Fruit fly (Drosophila melanogaster) whole organism, embryonic: ENCODE data around the gene Kap3.
A peak's percentile ranks its signal among the peaks of the same experiment; 100 is the strongest.

ENCODE experiments used
- ATbp ChIP-seq: fragments of 200-800 bp; sonication (Bioruptor generic); optimal IDR thresholded peaks from 2 replicates; lab custom pipeline; 2017; ENCODE audit warnings: missing biosample characterization, mild to moderate bottlenecking, missing genetic modification characterization, missing genetic modification reagents
- CG11085 ChIP-seq: fragments of 200-800 bp; sonication (Bioruptor generic); IDR thresholded peaks from 2 replicates; pipeline ENCODE4 v1.3.6; 2022; ENCODE audit warnings: missing biosample characterization, missing genetic modification characterization
- CG11093 ChIP-seq: fragments of 200-800 bp; sonication (Bioruptor generic); IDR thresholded peaks from 3 replicates; pipeline ENCODE4 v1.3.6; 2022; ENCODE audit warnings: missing biosample characterization, missing genetic modification characterization
- CG13775 ChIP-seq: fragments of 200-800 bp; sonication (Bioruptor generic); optimal IDR thresholded peaks from 3 replicates; lab custom pipeline; 2017; ENCODE audit warnings: missing biosample characterization, mild to moderate bottlenecking, missing genetic modification characterization
- CG15601 ChIP-seq: fragments of 200-800 bp; sonication (Bioruptor generic); optimal IDR thresholded peaks from 3 replicates; lab custom pipeline; 2019; ENCODE audit warnings: missing biosample characterization, mild to moderate bottlenecking, missing genetic modification characterization, moderate library complexity
- CG17612 ChIP-seq: fragments of 200-800 bp; sonication (Bioruptor generic); IDR thresholded peaks from 2 replicates; pipeline ENCODE4 v1.3.6; 2022; ENCODE audit warnings: missing biosample characterization, missing genetic modification characterization
- CG30403 ChIP-seq: fragments of 200-800 bp; sonication (Bioruptor generic); optimal IDR thresholded peaks from 3 replicates; lab custom pipeline; 2016; ENCODE audit warnings: missing biosample characterization, missing genetic modification characterization
- CG32532 ChIP-seq: fragments of 200-800 bp; sonication (Bioruptor generic); IDR thresholded peaks from 2 replicates; pipeline ENCODE4 v1.3.6; 2022; ENCODE audit warnings: missing biosample characterization, missing genetic modification characterization
- CG4424 ChIP-seq: fragments of 200-800 bp; sonication (Bioruptor generic); optimal IDR thresholded peaks from 3 replicates; lab custom pipeline; 2016; ENCODE audit warnings: missing biosample characterization, missing genetic modification characterization
- CG4854 ChIP-seq: fragments of 200-800 bp; sonication (Bioruptor generic); optimal IDR thresholded peaks from 2 replicates; lab custom pipeline; 2016; ENCODE audit warnings: missing biosample characterization, missing genetic modification characterization, inconsistent platforms
- CG7556 ChIP-seq: fragments of 200-800 bp; sonication (Bioruptor generic); optimal IDR thresholded peaks from 2 replicates; lab custom pipeline; 2017; ENCODE audit warnings: missing biosample characterization, mild to moderate bottlenecking, missing genetic modification characterization
- CrebB ChIP-seq: fragments of 200-800 bp; sonication (Bioruptor generic); optimal IDR thresholded peaks from 3 replicates; lab custom pipeline; 2018; ENCODE audit warnings: missing biosample characterization, mild to moderate bottlenecking, missing genetic modification characterization
- Dad ChIP-seq: fragments of 200-800 bp; sonication (Bioruptor generic); optimal IDR thresholded peaks from 3 replicates; lab custom pipeline; 2016; ENCODE audit warnings: missing biosample characterization, missing genetic modification characterization
- Doc3 ChIP-seq: fragments of 200-800 bp; sonication (Bioruptor generic); IDR thresholded peaks from 3 replicates; pipeline ENCODE4 v1.3.6; 2022; ENCODE audit warnings: missing biosample characterization, missing genetic modification characterization; ENCODE audit not compliant: partially characterized antibody
- Elba2 ChIP-seq: fragments of 200-800 bp; sonication (Bioruptor generic); optimal IDR thresholded peaks from 3 replicates; lab custom pipeline; 2016; ENCODE audit warnings: missing biosample characterization, missing genetic modification characterization
- Hey ChIP-seq: fragments of 200-800 bp; sonication (Bioruptor generic); optimal IDR thresholded peaks from 3 replicates; lab custom pipeline; 2018; ENCODE audit warnings: missing biosample characterization, mild to moderate bottlenecking, missing genetic modification characterization
- NFAT ChIP-seq: fragments of 200-800 bp; sonication (Bioruptor generic); IDR thresholded peaks from 2 replicates; pipeline ENCODE4 v1.3.6; 2022; ENCODE audit warnings: missing biosample characterization, missing genetic modification characterization
- Side ChIP-seq: fragments of 200-800 bp; sonication (Bioruptor generic); optimal IDR thresholded peaks from 2 replicates; lab custom pipeline; 2016; ENCODE audit warnings: missing biosample characterization, missing genetic modification characterization
- Sin3A ChIP-seq: fragments of >200 bp; optimal IDR thresholded peaks from 2 replicates; lab custom pipeline; 2018
- Sox102F ChIP-seq: fragments of 200-800 bp; sonication (Bioruptor generic); optimal IDR thresholded peaks from 2 replicates; lab custom pipeline; 2018; ENCODE audit warnings: missing biosample characterization, mild to moderate bottlenecking, missing genetic modification characterization, moderate library complexity
- Ssrp ChIP-seq: fragments of 200-800 bp; sonication (Bioruptor generic); optimal IDR thresholded peaks from 2 replicates; lab custom pipeline; 2018; ENCODE audit warnings: missing biosample characterization, mild to moderate bottlenecking, missing genetic modification characterization, moderate library complexity
- Taf1 ChIP-seq: fragments of 200-800 bp; sonication (Bioruptor generic); IDR thresholded peaks from 2 replicates; pipeline ENCODE4 v1.3.6; 2022; ENCODE audit warnings: missing biosample characterization, missing genetic modification characterization
- ase ChIP-seq: fragments of 200-800 bp; sonication (Bioruptor generic); IDR thresholded peaks from 3 replicates; pipeline ENCODE4 v1.3.6; 2022; ENCODE audit warnings: missing biosample characterization, missing genetic modification characterization
- ash1 ChIP-seq: fragments of 200-800 bp; sonication (Bioruptor generic); optimal IDR thresholded peaks from 2 replicates; lab custom pipeline; 2018; ENCODE audit warnings: missing biosample characterization, mild to moderate bottlenecking, missing genetic modification characterization
- bab2 ChIP-seq: fragments of 200-800 bp; sonication (Bioruptor generic); optimal IDR thresholded peaks from 2 replicates; lab custom pipeline; 2016; ENCODE audit warnings: missing biosample characterization, missing genetic modification characterization
- br ChIP-seq: fragments of >200 bp; optimal IDR thresholded peaks from 2 replicates; lab custom pipeline; 2017
- corto ChIP-seq: fragments of 200-800 bp; sonication (Bioruptor generic); optimal IDR thresholded peaks from 2 replicates; lab custom pipeline; 2016; ENCODE audit warnings: missing biosample characterization, mild to moderate bottlenecking, missing genetic modification characterization, moderate library complexity
- dimm ChIP-seq: fragments of 200-800 bp; sonication (Bioruptor generic); IDR thresholded peaks from 2 replicates; pipeline ENCODE4 v1.3.6; 2022; ENCODE audit warnings: missing biosample characterization, missing genetic modification characterization
- dm ChIP-seq: fragments of 200-800 bp; sonication (Bioruptor generic); optimal IDR thresholded peaks from 3 replicates; lab custom pipeline; 2016; ENCODE audit warnings: missing biosample characterization, missing genetic modification characterization
- ems ChIP-seq: fragments of 200-800 bp; sonication (Bioruptor generic); optimal IDR thresholded peaks from 3 replicates; lab custom pipeline; 2016; ENCODE audit warnings: missing biosample characterization, missing genetic modification characterization
- gro ChIP-seq: fragments of 200-800 bp; sonication (Bioruptor generic); optimal IDR thresholded peaks from 2 replicates; lab custom pipeline; 2016; ENCODE audit warnings: missing biosample characterization, missing genetic modification characterization
- h ChIP-seq: fragments of >200 bp; optimal IDR thresholded peaks from 2 replicates; lab custom pipeline; 2017
- hkb ChIP-seq, 2 experiments: fragments of 200-800 bp in 1 of 2; fragments of >200 bp in 1 of 2; sonication (Bioruptor generic) in 1 of 2; IDR thresholded peaks in 1 of 2; optimal IDR thresholded peaks in 1 of 2; 2 replicates each; pipeline versions ENCODE4 v1.3.6 to Lab custom; 2017 to 2022; ENCODE audit warnings: missing biosample characterization in 1 of 2, missing genetic modification characterization in 1 of 2
- klu ChIP-seq: fragments of 200-800 bp; sonication (Bioruptor generic); IDR thresholded peaks from 2 replicates; pipeline ENCODE4 v1.3.6; 2022; ENCODE audit warnings: missing biosample characterization, missing genetic modification characterization
- kni ChIP-seq: fragments of 200-800 bp; sonication (Bioruptor generic); optimal IDR thresholded peaks from 3 replicates; lab custom pipeline; 2017; ENCODE audit warnings: mild to moderate bottlenecking, missing biosample characterization, missing genetic modification reagents, missing genetic modification characterization
- lbe ChIP-seq: fragments of 200-800 bp; sonication (Bioruptor generic); optimal IDR thresholded peaks from 2 replicates; lab custom pipeline; 2016; ENCODE audit warnings: missing biosample characterization, mild to moderate bottlenecking, missing genetic modification characterization
- lmd ChIP-seq: fragments of 200-800 bp; sonication (Bioruptor generic); IDR thresholded peaks from 2 replicates; pipeline ENCODE4 v1.3.6; 2022; ENCODE audit warnings: missing biosample characterization, missing genetic modification characterization
- nerfin-1 ChIP-seq: fragments of 200-800 bp; sonication (Bioruptor generic); optimal IDR thresholded peaks from 3 replicates; lab custom pipeline; 2019; ENCODE audit warnings: missing biosample characterization, mild to moderate bottlenecking, missing genetic modification characterization, moderate library complexity
- pan ChIP-seq, 4 experiments: fragments of >200 bp in 3 of 4; fragments of 200-800 bp in 1 of 4; sonication (Bioruptor generic) in 1 of 4; optimal IDR thresholded peaks in 3 of 4; IDR thresholded peaks in 1 of 4; 2 replicates each; pipeline versions ENCODE4 v1.3.6 to Lab custom; 2017 to 2022; ENCODE audit warnings: missing biosample characterization in 2 of 4, missing genetic modification characterization in 2 of 4, mixed read lengths in 1 of 4
- pfk ChIP-seq: fragments of 200-800 bp; sonication (Bioruptor generic); optimal IDR thresholded peaks from 2 replicates; lab custom pipeline; 2018; ENCODE audit warnings: missing biosample characterization, mild to moderate bottlenecking, missing genetic modification characterization, moderate library complexity
- pum ChIP-seq: fragments of 200-800 bp; sonication (Bioruptor generic); optimal IDR thresholded peaks from 2 replicates; lab custom pipeline; 2016; ENCODE audit warnings: missing biosample characterization, missing genetic modification characterization
- row ChIP-seq: fragments of 200-800 bp; sonication (Bioruptor generic); IDR thresholded peaks from 3 replicates; pipeline ENCODE4 v1.3.6; 2022; ENCODE audit warnings: missing biosample characterization, missing genetic modification characterization
- so ChIP-seq: fragments of 200-800 bp; sonication (Bioruptor generic); IDR thresholded peaks from 3 replicates; pipeline ENCODE4 v1.3.6; 2022; ENCODE audit warnings: missing biosample characterization, missing genetic modification characterization
- sr ChIP-seq: fragments of 200-800 bp; sonication (Bioruptor generic); IDR thresholded peaks from 3 replicates; pipeline ENCODE4 v1.3.6; 2022; ENCODE audit warnings: missing biosample characterization, missing genetic modification characterization
- ssp ChIP-seq: fragments of 200-800 bp; sonication (Bioruptor generic); IDR thresholded peaks from 2 replicates; pipeline ENCODE4 v1.3.6; 2022; ENCODE audit warnings: missing biosample characterization, missing genetic modification characterization
- stwl ChIP-seq: fragments of 200-800 bp; sonication (Bioruptor generic); optimal IDR thresholded peaks from 3 replicates; lab custom pipeline; 2018; ENCODE audit warnings: missing biosample characterization, mild to moderate bottlenecking, missing genetic modification characterization, moderate library complexity
- tin ChIP-seq: fragments of 200-800 bp; sonication (Bioruptor generic); optimal IDR thresholded peaks from 3 replicates; lab custom pipeline; 2016; ENCODE audit warnings: missing biosample characterization, missing genetic modification characterization
- toy ChIP-seq: fragments of 200-800 bp; sonication (Bioruptor generic); IDR thresholded peaks from 2 replicates; pipeline ENCODE4 v1.3.6; 2022; ENCODE audit warnings: missing biosample characterization, missing genetic modification characterization

Gene Kap3

dm6 chrX:11338047-11338747 is 1.7 kb downstream of the Kap3 start (continued):
- TF ChIP-seq ase, result no peak
- TF ChIP-seq, all 482 proteins: peak for 252

- TF ChIP-seq Sin3A (lab: Kevin White, UChicago) (no peak), CG17612 (no peak), stwl (tag; lab: Kevin White, UChicago) (no peak), Hey (no peak), Dad (GFP tag; lab: Kevin White, UChicago) (peak; percentile 9), row (GFP tag; lab: Robert Waterston, UW) (peak; percentile 78), CG4424 (GFP tag; lab: Kevin White, UChicago) (peak; percentile 55), pum (GFP tag; lab: Kevin White, UChicago) (peak; percentile 38), Side (peak; percentile 33), ssp (GFP tag; lab: Robert Waterston, UW) (no peak), CG15601 (peak; percentile 56), CG11085 (GFP tag; lab: Robert Waterston, UW) (0 out of 2 replicates have a peak, but pooled peaks have one; percentile 17), pfk (no peak), ash1 (no peak), br (lab: Kevin White, UChicago) (no peak), nerfin-1 (peak; percentile 52), bab2 (GFP tag; lab: Kevin White, UChicago) (peak; percentile 57), CG7556 (GFP tag; lab: Kevin White, UChicago) (peak; percentile 73), Taf1 (peak; percentile 41; the same call in 1 of the 2 replicates), hkb (optimal IDR thresholded peaks at IDR 0.05; lab: Kevin White, UChicago) (no peak), hkb (GFP tag; IDR thresholded peaks at IDR 0.05; lab: Robert Waterston, UW) (peak; percentile 72), Ssrp (tag; lab: Kevin White, UChicago) (peak; percentile 60), Sox102F (peak; percentile 61), kni (GFP tag; lab: Kevin White, UChicago) (peak; percentile 64), CG4854 (GFP tag; lab: Kevin White, UChicago) (peak; percentile 23), ATbp (GFP tag; lab: Kevin White, UChicago) (peak; percentile 75), CG30403 (GFP tag; lab: Kevin White, UChicago) (peak; percentile 73), Elba2 (GFP tag; lab: Kevin White, UChicago) (no peak), so (GFP tag; lab: Robert Waterston, UW) (peak; percentile 58; the same call in 1 of the 3 replicates), Doc3 (GFP tag; lab: Robert Waterston, UW) (no peak), klu (GFP tag; lab: Robert Waterston, UW) (0 out of 2 replicates have a peak, but pooled peaks have one; percentile 19), CG32532 (peak; percentile 76), dm (GFP tag; lab: Kevin White, UChicago) (no peak), corto (GFP tag; lab: Kevin White, UChicago) (peak; percentile 41), CG13775 (GFP tag; lab: Kevin White, UChicago) (peak; percentile 45), toy (GFP tag; lab: Robert Waterston, UW) (no peak), gro (GFP tag; lab: Kevin White, UChicago) (peak; percentile 63), tin (GFP tag; lab: Kevin White, UChicago) (peak; percentile 21), lbe (GFP tag; lab: Kevin White, UChicago) (peak; percentile 19), dimm (GFP tag; lab: Robert Waterston, UW) (no peak), CrebB (tag; lab: Kevin White, UChicago) (peak; percentile 65), pan (optimal IDR thresholded peaks at IDR 0.05; lab: Kevin White, UChicago) (no peak), pan (GFP tag; optimal IDR thresholded peaks at IDR 0.05 in 1 of 2, IDR thresholded peaks at IDR 0.05 in 1 of 2) (peak in 1 of 2 experiments; percentile 44), lmd (GFP tag; lab: Robert Waterston, UW) (peak; percentile 76), h (no peak), NFAT (GFP tag; lab: Robert Waterston, UW) (0 out of 2 replicates have a peak, but pooled peaks have one; percentile 27), CG11093 (GFP tag; lab: Robert Waterston, UW) (0 out of 3 replicates have a peak, but pooled peaks have one; percentile 51), sr (GFP tag; lab: Robert Waterston, UW) (no peak), ems (peak; percentile 40)
These were observed 13.6 kb downstream of the Kap3 start for dm6 chrX:11326213-11326731.
